Worm (Caenorhabditis elegans) whole organism, mixed stage, embryonic: ENCODE measurements around the gene T26E4.10.

ENCODE experiments used
- blmp-1 ChIP-seq: fragments of 150-350 bp; optimal IDR thresholded peaks from 2 replicates; lab custom pipeline; 2014; ENCODE audit warnings: missing biosample characterization, missing genetic modification characterization
- ces-1 ChIP-seq: fragments of 150-350 bp; optimal IDR thresholded peaks from 2 replicates; lab custom pipeline; 2014; ENCODE audit warnings: missing biosample characterization, missing genetic modification reagents, missing genetic modification characterization
- elt-3 ChIP-seq: fragments of 150-350 bp; optimal IDR thresholded peaks from 2 replicates; lab custom pipeline; 2014; ENCODE audit warnings: missing biosample characterization, missing genetic modification characterization
- nhr-2 ChIP-seq: fragments of 150-350 bp; optimal IDR thresholded peaks from 2 replicates; lab custom pipeline; 2014; ENCODE audit warnings: missing biosample characterization, missing genetic modification characterization
- pha-4 ChIP-seq: fragments of 150-350 bp; optimal IDR thresholded peaks from 2 replicates; lab custom pipeline; 2018; ENCODE audit warnings: missing biosample characterization, missing genetic modification reagents, missing genetic modification characterization
- unc-39 ChIP-seq: fragments of 150-350 bp; optimal IDR thresholded peaks from 2 replicates; lab custom pipeline; 2014; ENCODE audit warnings: missing biosample characterization, missing genetic modification characterization
- ztf-11 ChIP-seq: fragments of 150-350 bp; optimal IDR thresholded peaks from 2 replicates; lab custom pipeline; 2014; ENCODE audit warnings: missing biosample characterization, missing genetic modification characterization

DNA sequence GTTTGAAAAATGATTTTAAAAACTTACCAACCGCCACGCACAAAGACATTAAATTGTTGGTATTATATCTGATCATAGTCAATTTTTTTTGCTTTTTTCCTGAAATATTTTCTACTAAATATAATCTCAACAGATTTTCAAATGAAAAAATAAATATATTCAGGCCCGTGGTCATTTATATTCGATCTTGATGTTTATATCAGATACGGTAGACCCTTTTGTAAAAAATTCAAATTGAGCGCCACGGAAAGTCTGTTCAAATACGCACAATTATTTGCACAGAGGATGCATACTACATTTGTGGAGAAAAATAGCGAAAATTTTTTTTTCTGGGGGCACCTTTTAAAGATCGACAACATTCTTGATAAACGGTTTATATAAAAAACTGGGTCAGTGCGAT lies 5.6 kb downstream of the T26E4.10 start, which contains the start of gene T26E4.4:
- TF ChIP-seq blmp-1 (tag; lab: Kevin White, UChicago) = no peak
- no peak for TF ChIP-seq pha-4
- no peak for TF ChIP-seq unc-39 (tag; lab: Kevin White, UChicago)
- no peak for TF ChIP-seq elt-3 (tag; lab: Kevin White, UChicago)
- no peak for TF ChIP-seq ces-1 (GFP tag; lab: Kevin White, UChicago)
- TF ChIP-seq nhr-2 (tag; lab: Kevin White, UChicago) = no peak
- no peak for TF ChIP-seq ztf-11 (tag; lab: Kevin White, UChicago)
